Fruit fly (Drosophila melanogaster): ENCODE data around the gene mei-P26.

mei-P26 gene

dm6 chrX:9214576-9214975 lies 51.5 kb downstream of the mei-P26 start, which contains the start of gene Obp8a:
Obp8a (plus strand) TSS chrX:9214876.
- no peak for TF ChIP-seq CTCF (optimal IDR thresholded peaks at IDR 0.05)
- TF ChIP-seq CG8478 (optimal IDR thresholded peaks at IDR 0.05): no peak

- TF ChIP-seq CTCF (optimal IDR thresholded peaks at IDR 0.05): no peak
- TF ChIP-seq CG8478 (optimal IDR thresholded peaks at IDR 0.05): no peak
These were observed 52.4 kb downstream of the mei-P26 start, which contains the start of gene CG15368 for dm6 chrX:9215485-9215884. CG15368 (plus strand) TSS chrX:9215785.

dm6 chrX:9216572-9216971 lies 53.5 kb downstream of the mei-P26 start, which contains the start of gene CG15369:
CG15369 (plus strand) TSS chrX:9216872.
- TF ChIP-seq CTCF (optimal IDR thresholded peaks at IDR 0.05) (no peak), CG8478 (optimal IDR thresholded peaks at IDR 0.05) (no peak)

- no peak for TF ChIP-seq CTCF (optimal IDR thresholded peaks at IDR 0.05)
- no peak for TF ChIP-seq CG8478 (optimal IDR thresholded peaks at IDR 0.05)
These were observed 57.4 kb downstream of the mei-P26 start for dm6 chrX:9220434-9220833.

- TF ChIP-seq CG8478 (optimal IDR thresholded peaks at IDR 0.05): no peak
- no peak for TF ChIP-seq CTCF (optimal IDR thresholded peaks at IDR 0.05)
These were observed 60.1 kb downstream of the mei-P26 start, which contains the start of gene t for dm6 chrX:9223182-9223581. t (minus strand) TSS chrX:9223257.

- TF ChIP-seq CG8478 (optimal IDR thresholded peaks at IDR 0.05) (no peak), CTCF (optimal IDR thresholded peaks at IDR 0.05) (no peak)
These were observed 61.4 kb downstream of the mei-P26 start for dm6 chrX:9224423-9224822.

dm6 chrX:9225137-9225536 lies 62.1 kb downstream of the mei-P26 start, which contains the start of gene CG15370:
CG15370 (plus strand) TSS chrX:9225437.
- no peak for TF ChIP-seq CTCF (optimal IDR thresholded peaks at IDR 0.05)
- no peak for TF ChIP-seq CG8478 (optimal IDR thresholded peaks at IDR 0.05)

- TF ChIP-seq CTCF (optimal IDR thresholded peaks at IDR 0.05) (no peak), CG8478 (optimal IDR thresholded peaks at IDR 0.05) (no peak)
These were observed 63.8 kb downstream of the mei-P26 start, which contains the start of gene Gr8a for dm6 chrX:9226837-9227236. Gr8a (plus strand) TSS chrX:9227137.

dm6 chrX:9232199-9232598 lies 69.1 kb downstream of the mei-P26 start, which contains the start of gene CG12121:
CG12121 (minus strand) TSS chrX:9232378.
- TF ChIP-seq CG8478 (optimal IDR thresholded peaks at IDR 0.05) (no peak), CTCF (optimal IDR thresholded peaks at IDR 0.05) (no peak)

- no peak for TF ChIP-seq CG8478 (optimal IDR thresholded peaks at IDR 0.05)
- no peak for TF ChIP-seq CTCF (optimal IDR thresholded peaks at IDR 0.05)
These were observed 73.4 kb downstream of the mei-P26 start, which contains the start of gene Ir8a for dm6 chrX:9236485-9236884. Ir8a (minus strand) TSS chrX:9236585.
